Worm (Caenorhabditis elegans) whole organism, young adult: ENCODE data around the gene egl-2.

ENCODE experiments used
- B0035.1 ChIP-seq: sonication (generic microtip); optimal IDR thresholded peaks from 2 replicates; lab custom pipeline; 2016; ENCODE audit warnings: missing genetic modification characterization, mild to moderate bottlenecking, missing compliant biosample characterization, missing genotype, missing genetic modification reagents
- F10E7.11 ChIP-seq: sonication (generic microtip); optimal IDR thresholded peaks from 2 replicates; lab custom pipeline; 2017; ENCODE audit warnings: mild to moderate bottlenecking, missing genetic modification characterization, moderate library complexity, missing compliant biosample characterization
- F49E8.2 ChIP-seq: sonication (generic microtip); optimal IDR thresholded peaks from 3 replicates; lab custom pipeline; 2017; ENCODE audit warnings: missing genetic modification characterization, mild to moderate bottlenecking, missing compliant biosample characterization, antibody characterized with exemption, moderate library complexity; ENCODE audit not compliant: insufficient read depth
- T07F8.4 ChIP-seq: sonication (generic microtip); optimal IDR thresholded peaks from 2 replicates; lab custom pipeline; 2016; ENCODE audit warnings: mild to moderate bottlenecking, missing genetic modification characterization, moderate library complexity, missing compliant biosample characterization
- Y53G8AR.9 ChIP-seq: fragments of 200-800 bp; sonication (Bioruptor generic); conservative IDR thresholded peaks from 2 replicates; pipeline ENCODE4 v1.3.6; 2022; ENCODE audit warnings: missing genetic modification reagents, missing genetic modification characterization, missing compliant biosample characterization
- Y79H2A.3 ChIP-seq: fragments of 200-800 bp; sonication (Bioruptor generic); conservative IDR thresholded peaks from 2 replicates; pipeline ENCODE4 v1.3.6; 2022; ENCODE audit warnings: missing genetic modification reagents, missing genetic modification characterization, missing compliant biosample characterization
- ZK185.1 ChIP-seq: sonication (generic microtip); optimal IDR thresholded peaks from 2 replicates; lab custom pipeline; 2016; ENCODE audit warnings: mild to moderate bottlenecking, missing genetic modification characterization, missing compliant biosample characterization; ENCODE audit not compliant: poor library complexity, severe bottlenecking
- attf-5 ChIP-seq: fragments of 200-800 bp; sonication (Bioruptor generic); optimal IDR thresholded peaks from 2 replicates; lab custom pipeline; 2018; ENCODE audit warnings: mild to moderate bottlenecking, missing genetic modification characterization, missing compliant biosample characterization
- attf-6 ChIP-seq: fragments of 200-800 bp; sonication (Bioruptor generic); IDR thresholded peaks from 2 replicates; pipeline ENCODE4 v1.3.6; 2022; ENCODE audit warnings: missing genetic modification reagents, missing genetic modification characterization, missing compliant biosample characterization
- ccch-3 ChIP-seq: fragments of 200-800 bp; sonication (Bioruptor generic); optimal IDR thresholded peaks from 2 replicates; lab custom pipeline; 2018; ENCODE audit warnings: mild to moderate bottlenecking, missing genetic modification characterization, missing compliant biosample characterization
- cebp-1 ChIP-seq, 2 experiments: fragments of 200-800 bp in 1 of 2; sonication (Bioruptor generic) in 1 of 2; sonication (generic microtip) in 1 of 2; IDR thresholded peaks in 1 of 2; optimal IDR thresholded peaks in 1 of 2; 2 replicates each; pipeline versions ENCODE4 v1.3.6 to Lab custom; 2017 to 2022; ENCODE audit warnings: missing compliant biosample characterization in 2 of 2, missing genetic modification characterization in 2 of 2, mild to moderate bottlenecking in 1 of 2, missing genetic modification reagents in 1 of 2, moderate library complexity in 1 of 2
- ceh-40 ChIP-seq: fragments of 200-800 bp; sonication (Bioruptor generic); IDR thresholded peaks from 2 replicates; pipeline ENCODE4 v1.3.6; 2022; ENCODE audit warnings: missing genetic modification characterization, missing compliant biosample characterization
- fkh-3 ChIP-seq: sonication (generic microtip); optimal IDR thresholded peaks from 2 replicates; lab custom pipeline; 2016; ENCODE audit warnings: mild to moderate bottlenecking, missing genetic modification characterization, missing compliant biosample characterization
- hlh-12 ChIP-seq: sonication (generic microtip); optimal IDR thresholded peaks from 2 replicates; lab custom pipeline; 2016; ENCODE audit warnings: missing genetic modification characterization, missing compliant biosample characterization
- hlh-26 ChIP-seq: fragments of 200-800 bp; sonication (Bioruptor generic); conservative IDR thresholded peaks from 2 replicates; pipeline ENCODE4 v1.3.6; 2022; ENCODE audit warnings: missing genetic modification reagents, missing genetic modification characterization, missing compliant biosample characterization
- hmg-1.2 ChIP-seq: fragments of 200-800 bp; sonication (Bioruptor generic); IDR thresholded peaks from 2 replicates; pipeline ENCODE4 v1.3.6; 2022; ENCODE audit warnings: missing genetic modification reagents, missing genetic modification characterization, missing compliant biosample characterization
- hsf-1 ChIP-seq: fragments of 200-800 bp; sonication (Bioruptor generic); IDR thresholded peaks from 2 replicates; pipeline ENCODE4 v1.3.6; 2022; ENCODE audit warnings: missing genetic modification reagents, missing genetic modification characterization, missing compliant biosample characterization
- lin-35 ChIP-seq, 3 experiments: fragments of 150-350 bp in 2 of 3; sonication (generic microtip) in 1 of 3; optimal IDR thresholded peaks; 2 replicates each; lab custom pipeline; 2014 to 2018; ENCODE audit warnings: missing biosample characterization in 3 of 3, missing genetic modification characterization in 3 of 3, missing genetic modification reagents in 3 of 3
- madf-3 ChIP-seq: fragments of 200-800 bp; sonication (Bioruptor generic); IDR thresholded peaks from 2 replicates; pipeline ENCODE4 v1.3.6; 2022; ENCODE audit warnings: missing genetic modification reagents, missing genetic modification characterization, missing compliant biosample characterization
- madf-8 ChIP-seq: fragments of 200-800 bp; sonication (Bioruptor generic); conservative IDR thresholded peaks from 2 replicates; pipeline ENCODE4 v1.3.6; 2022; ENCODE audit warnings: missing genetic modification reagents, missing genetic modification characterization, missing compliant biosample characterization
- mel-28 ChIP-seq: sonication (generic microtip); optimal IDR thresholded peaks from 2 replicates; lab custom pipeline; 2016; ENCODE audit warnings: borderline replicate concordance, mild to moderate bottlenecking, missing genetic modification characterization, missing compliant biosample characterization
- mes-4 ChIP-seq: sonication (generic microtip); optimal IDR thresholded peaks from 2 replicates; lab custom pipeline; 2016; ENCODE audit warnings: missing genotype, missing genetic modification characterization, missing compliant biosample characterization
- nfya-1 ChIP-seq: sonication (generic microtip); optimal IDR thresholded peaks from 2 replicates; lab custom pipeline; 2017; ENCODE audit warnings: antibody characterized with exemption, missing compliant biosample characterization, missing genetic modification characterization, borderline replicate concordance; ENCODE audit not compliant: insufficient read depth
- nhr-80 ChIP-seq: sonication (generic microtip); optimal IDR thresholded peaks from 2 replicates; lab custom pipeline; 2016; ENCODE audit warnings: missing genetic modification characterization, missing compliant biosample characterization
- nhr-90 ChIP-seq: sonication (generic microtip); optimal IDR thresholded peaks from 2 replicates; lab custom pipeline; 2016; ENCODE audit warnings: missing genotype, mild to moderate bottlenecking, missing genetic modification characterization, missing compliant biosample characterization
- sea-2 ChIP-seq: fragments of 200-800 bp; sonication (Bioruptor generic); IDR thresholded peaks from 2 replicates; pipeline ENCODE4 v1.3.6; 2022; ENCODE audit warnings: missing genetic modification characterization, missing compliant biosample characterization
- snpc-1.1 ChIP-seq: sonication (generic microtip); optimal IDR thresholded peaks from 2 replicates; lab custom pipeline; 2017; ENCODE audit warnings: missing genetic modification characterization, mild to moderate bottlenecking, missing compliant biosample characterization, antibody characterized with exemption, moderate library complexity, missing genotype, missing genetic modification reagents; ENCODE audit not compliant: insufficient read depth
- tbp1 ChIP-seq: fragments of 200-800 bp; sonication (Bioruptor generic); optimal IDR thresholded peaks from 2 replicates; lab custom pipeline; 2018; ENCODE audit warnings: mild to moderate bottlenecking, missing genetic modification characterization, missing compliant biosample characterization
- unc-130 ChIP-seq: sonication (generic microtip); optimal IDR thresholded peaks from 2 replicates; lab custom pipeline; 2016; ENCODE audit warnings: missing genetic modification reagents, missing genetic modification characterization, missing compliant biosample characterization
- ztf-18 ChIP-seq: sonication (generic microtip); optimal IDR thresholded peaks from 2 replicates; lab custom pipeline; 2016; ENCODE audit warnings: missing genotype, mild to moderate bottlenecking, missing genetic modification characterization, missing compliant biosample characterization
- ztf-28 ChIP-seq: fragments of 200-800 bp; sonication (Bioruptor generic); IDR thresholded peaks from 2 replicates; pipeline ENCODE4 v1.3.6; 2022; ENCODE audit warnings: missing genetic modification reagents, missing genetic modification characterization, missing compliant biosample characterization
- ztf-6 ChIP-seq: fragments of 200-800 bp; sonication (Bioruptor generic); IDR thresholded peaks from 2 replicates; pipeline ENCODE4 v1.3.6; 2022; ENCODE audit warnings: missing genetic modification reagents, missing genetic modification characterization, missing compliant biosample characterization

Gene egl-2

ce11 chrV:1321776-1322175, 22.6 kb upstream of the egl-2 start:
- TF ChIP-seq fkh-3 (no peak), hlh-12 (no peak), nfya-1 (tag; lab: Kevin White, UChicago) (no peak), tbp1 (GFP tag; lab: Kevin White, UChicago) (no peak), hsf-1 (GFP tag; lab: Robert Waterston, UW) (no peak), mes-4 (no peak), attf-5 (no peak), nhr-80 (tag; lab: Kevin White, UChicago) (no peak), hlh-26 (GFP tag; lab: Robert Waterston, UW) (no peak), ZK185.1 (tag; lab: Kevin White, UChicago) (no peak), ceh-40 (GFP tag; lab: Robert Waterston, UW) (no peak), F10E7.11 (tag; lab: Kevin White, UChicago) (no peak), unc-130 (no peak), lin-35 (GFP tag; optimal IDR thresholded peaks at IDR 0.05; lab: Kevin White, UChicago) (no peak), ztf-18 (no peak)

DNA sequence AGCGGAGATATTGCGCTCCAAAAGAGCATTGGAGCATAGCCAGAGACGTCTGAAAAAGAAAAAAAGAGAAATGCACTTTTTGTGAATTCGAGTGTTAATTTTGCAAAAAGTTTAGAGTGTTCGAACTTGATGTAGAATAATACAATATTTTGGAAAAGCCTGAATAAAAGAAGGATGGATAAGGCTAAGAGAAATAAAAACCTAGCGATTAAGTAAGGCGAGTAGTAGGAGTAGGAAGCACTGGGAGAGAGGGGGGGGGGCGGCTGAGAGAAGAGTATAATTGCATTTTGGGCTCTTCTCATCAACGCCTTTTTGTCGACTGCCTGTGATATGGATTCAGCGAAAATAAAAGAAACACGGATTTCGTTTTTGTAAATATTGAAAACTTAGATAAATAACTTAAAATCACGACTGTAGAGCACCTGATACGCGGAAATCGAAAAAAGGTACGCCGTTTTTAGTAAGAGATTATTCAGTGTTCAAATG, 18.8 kb upstream of the egl-2 start, which contains the start of gene F16B3.3:
TSS of gene F16B3.3 (minus strand) at position 51 of the 486 bp plus-strand sequence.
- TF ChIP-seq Y53G8AR.9 (GFP tag; lab: Robert Waterston, UW) (no peak), hmg-1.2 (GFP tag; lab: Robert Waterston, UW) (no peak)

ce11 chrV:1314819-1315218, 15.7 kb upstream of the egl-2 start, which contains the start of gene F16B3.2:
F16B3.2 (plus strand) TSS chrV:1315119.
- TF ChIP-seq nhr-80 (tag; lab: Kevin White, UChicago) (no peak), madf-8 (GFP tag; lab: Robert Waterston, UW) (no peak), mel-28 (tag; lab: Kevin White, UChicago) (no peak), ccch-3 (GFP tag; lab: Kevin White, UChicago) (no peak), nhr-90 (no peak), attf-6 (GFP tag; lab: Robert Waterston, UW) (no peak), unc-130 (no peak), snpc-1.1 (tag; lab: Kevin White, UChicago) (no peak), sea-2 (GFP tag; lab: Robert Waterston, UW) (no peak), attf-5 (no peak), madf-3 (GFP tag; lab: Robert Waterston, UW) (no peak)

DNA sequence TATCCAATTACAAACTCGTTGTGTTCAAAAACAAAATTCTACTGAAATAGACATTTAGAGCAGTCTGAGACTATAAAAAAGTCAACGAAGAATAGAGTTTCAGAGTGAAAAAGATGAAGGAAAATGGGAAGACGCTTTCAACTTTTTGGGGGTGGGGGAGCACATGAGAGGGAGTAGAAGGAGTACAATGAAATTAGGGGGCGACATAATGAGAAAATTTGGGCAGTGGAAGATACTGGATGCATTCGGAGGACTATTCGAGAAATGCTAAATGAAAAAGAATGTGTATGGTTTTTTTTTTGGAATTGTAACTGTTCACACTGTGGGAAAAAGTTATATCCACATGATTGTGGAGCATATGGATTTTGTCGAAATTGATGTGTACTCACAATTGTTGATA, 14.1 kb upstream of the egl-2 start:
- TF ChIP-seq Y79H2A.3 (GFP tag; lab: Robert Waterston, UW) (no peak), ztf-28 (GFP tag; lab: Robert Waterston, UW) (no peak), F49E8.2 (no peak), nhr-90 (no peak), B0035.1 (tag; lab: Kevin White, UChicago) (no peak), cebp-1 (GFP tag; IDR thresholded peaks at IDR 0.05; lab: Robert Waterston, UW) (no peak), cebp-1 (tag; optimal IDR thresholded peaks at IDR 0.05; lab: Kevin White, UChicago) (no peak), ztf-6 (GFP tag; lab: Robert Waterston, UW) (no peak), T07F8.4 (tag; lab: Kevin White, UChicago) (no peak)
